Worm (Caenorhabditis elegans): ENCODE data around the gene lsm-7.
A peak's percentile ranks its signal among the peaks of the same experiment; 100 is the strongest.

lsm-7 gene

ce11 chrIV:10970333-10970732 lies 37.0 kb downstream of the lsm-7 start (continued):
- TF ChIP-seq D1046.2 (GFP tag; IDR thresholded peaks at IDR 0.05) (no peak), R02D3.7 (tag; optimal IDR thresholded peaks at IDR 0.05) (no peak), spr-1 (tag; optimal IDR thresholded peaks at IDR 0.05) (no peak), ceh-20 (GFP tag; IDR thresholded peaks at IDR 0.05) (no peak), madf-9 (GFP tag; conservative IDR thresholded peaks at IDR 0.05) (no peak), mes-2 (tag; optimal IDR thresholded peaks at IDR 0.05; ENCODE audit: poor library complexity, severe bottlenecking) (no peak), aly-2 (tag; optimal IDR thresholded peaks at IDR 0.05) (no peak), jun-1 (tag; optimal IDR thresholded peaks at IDR 0.05) (no peak), attf-4 (tag; optimal IDR thresholded peaks at IDR 0.05) (no peak), T20F7.1 (GFP tag; optimal IDR thresholded peaks at IDR 0.05) (no peak), hmg-1.1 (GFP tag; IDR thresholded peaks at IDR 0.05) (no peak), dmd-6 (GFP tag; IDR thresholded peaks at IDR 0.05) (peak; percentile 89), gei-8 (GFP tag; optimal IDR thresholded peaks at IDR 0.05) (no peak), mdt-29 (GFP tag; IDR thresholded peaks at IDR 0.05) (no peak), Y5F2A.4 (GFP tag; optimal IDR thresholded peaks at IDR 0.05) (no peak), nhr-25 (tag; optimal IDR thresholded peaks at IDR 0.05; ENCODE audit: borderline replicate concordance, insufficient read depth) (no peak), lin-13 (GFP tag; optimal IDR thresholded peaks at IDR 0.05) (no peak), arid-1 (GFP tag; conservative IDR thresholded peaks at IDR 0.05) (no peak), nhr-77 (tag; optimal IDR thresholded peaks at IDR 0.05) (peak; percentile 47), pqm-1 (tag; optimal IDR thresholded peaks at IDR 0.05) (peak; percentile 99), rbr-2 (tag; optimal IDR thresholded peaks at IDR 0.05) (no peak), nhr-10 (tag; optimal IDR thresholded peaks at IDR 0.05) (no peak), nhr-42 (GFP tag; IDR thresholded peaks at IDR 0.05) (no peak), ztf-7 (tag; optimal IDR thresholded peaks at IDR 0.05) (no peak), dpl-1 (GFP tag; optimal IDR thresholded peaks at IDR 0.05) (no peak), nhr-111 (GFP tag; optimal IDR thresholded peaks at IDR 0.05) (no peak), php-3 (GFP tag; IDR thresholded peaks at IDR 0.05) (no peak), hlh-11 (tag; optimal IDR thresholded peaks at IDR 0.05) (peak; percentile 86), lsy-2 (tag; optimal IDR thresholded peaks at IDR 0.05) (no peak), zag-1 (tag; optimal IDR thresholded peaks at IDR 0.05) (no peak), nhr-237 (tag; optimal IDR thresholded peaks at IDR 0.05) (no peak), ceh-44 (GFP tag; IDR thresholded peaks at IDR 0.05) (no peak), T26A8.4 (GFP tag; IDR thresholded peaks at IDR 0.05) (no peak), mxl-3 (GFP tag; optimal IDR thresholded peaks at IDR 0.05) (no peak), F26F4.8 (GFP tag; conservative IDR thresholded peaks at IDR 0.05) (no peak), nhr-102 (tag; optimal IDR thresholded peaks at IDR 0.05) (no peak), lin-38 (GFP tag; IDR thresholded peaks at IDR 0.05) (no peak), nhr-28 (tag; optimal IDR thresholded peaks at IDR 0.05) (peak; percentile 90), pha-4 (GFP tag; IDR thresholded peaks at IDR 0.05) (no peak), pha-4 (tag; optimal IDR thresholded peaks at IDR 0.05) (no peak), lin-29 (GFP tag; IDR thresholded peaks at IDR 0.05) (no peak), daf-8 (GFP tag; IDR thresholded peaks at IDR 0.05) (no peak), lim-7 (GFP tag; IDR thresholded peaks at IDR 0.05) (no peak), daf-16 (GFP tag; optimal IDR thresholded peaks at IDR 0.05) (no peak), daf-16 (tag; optimal IDR thresholded peaks at IDR 0.05) (peak; percentile 50), dve-1 (tag; optimal IDR thresholded peaks at IDR 0.05; ENCODE audit: insufficient read depth) (peak; percentile 74), ces-1 (GFP tag; optimal IDR thresholded peaks at IDR 0.05) (no peak), nhr-6 (tag; optimal IDR thresholded peaks at IDR 0.05) (peak; percentile 13), daf-19 (GFP tag; conservative IDR thresholded peaks at IDR 0.05) (no peak), egl-27 (tag; optimal IDR thresholded peaks at IDR 0.05) (no peak), dmd-8 (GFP tag; IDR thresholded peaks at IDR 0.05) (no peak), snpc-4 (tag; optimal IDR thresholded peaks at IDR 0.05) (no peak), duxl-1 (tag; optimal IDR thresholded peaks at IDR 0.05; ENCODE audit: poor library complexity) (no peak)

All from whole organism, L4 larva.